Worm (Caenorhabditis elegans) whole organism, L4 larva: ENCODE data around the gene C15H11.1.
A peak's percentile ranks its signal among the peaks of the same experiment; 100 is the strongest.

Source experiments
- R02D3.7 ChIP-seq: fragments of 150-350 bp; sonication (generic microtip); optimal IDR thresholded peaks from 3 replicates; lab custom pipeline; 2014; ENCODE audit warnings: missing biosample characterization, missing genetic modification characterization
- T20F7.1 ChIP-seq: fragments of 200-800 bp; sonication (Bioruptor generic); optimal IDR thresholded peaks from 2 replicates; lab custom pipeline; 2018; ENCODE audit warnings: mild to moderate bottlenecking, missing genetic modification characterization, missing compliant biosample characterization
- T26A8.4 ChIP-seq: fragments of 200-800 bp; sonication (Bioruptor generic); IDR thresholded peaks from 2 replicates; pipeline ENCODE4 v1.3.6; 2022; ENCODE audit warnings: missing genetic modification characterization, missing compliant biosample characterization
- aly-2 ChIP-seq: sonication (generic microtip); optimal IDR thresholded peaks from 2 replicates; lab custom pipeline; 2018; ENCODE audit warnings: missing biosample characterization, missing genetic modification characterization
- ama-1 ChIP-seq: fragments of 150-350 bp; optimal IDR thresholded peaks from 2 replicates; lab custom pipeline; 2014; ENCODE audit warnings: inconsistent platforms, mixed read lengths
- arid-1 ChIP-seq: fragments of 200-800 bp; sonication (Bioruptor generic); conservative IDR thresholded peaks from 2 replicates; pipeline ENCODE4 v1.3.6; 2022; ENCODE audit warnings: missing genetic modification reagents, missing genetic modification characterization, missing compliant biosample characterization
- ceh-20 ChIP-seq: fragments of 200-800 bp; sonication (Bioruptor generic); IDR thresholded peaks from 2 replicates; pipeline ENCODE4 v1.3.6; 2022; ENCODE audit warnings: missing genetic modification reagents, missing genetic modification characterization, missing compliant biosample characterization
- ceh-32 ChIP-seq: sonication (generic microtip); optimal IDR thresholded peaks from 2 replicates; lab custom pipeline; 2016; ENCODE audit warnings: mild to moderate bottlenecking, missing genetic modification characterization, missing compliant biosample characterization; ENCODE audit not compliant: poor library complexity
- ceh-82 ChIP-seq: sonication (generic microtip); optimal IDR thresholded peaks from 2 replicates; lab custom pipeline; 2017; ENCODE audit warnings: missing biosample characterization, missing genetic modification characterization
- ces-1 ChIP-seq: fragments of 150-350 bp; sonication (generic microtip); optimal IDR thresholded peaks from 4 replicates; lab custom pipeline; 2014; ENCODE audit warnings: missing biosample characterization, missing genetic modification reagents, missing genetic modification characterization
- daf-16 ChIP-seq, 3 experiments: sonication (generic microtip); optimal IDR thresholded peaks; 2 replicates each; lab custom pipeline; 2016 to 2017; ENCODE audit warnings: missing genetic modification characterization in 3 of 3, missing genetic modification reagents in 3 of 3, mild to moderate bottlenecking in 2 of 3, missing compliant biosample characterization in 2 of 3, missing biosample characterization in 1 of 3, moderate library complexity in 1 of 3
- dmd-6 ChIP-seq: fragments of 200-800 bp; sonication (Bioruptor generic); IDR thresholded peaks from 2 replicates; pipeline ENCODE4 v1.3.6; 2022; ENCODE audit warnings: missing genetic modification reagents, missing genetic modification characterization, missing compliant biosample characterization
- dpl-1 ChIP-seq: fragments of 150-350 bp; optimal IDR thresholded peaks from 2 replicates; lab custom pipeline; 2014; ENCODE audit warnings: missing biosample characterization, missing genetic modification reagents, missing genetic modification characterization
- duxl-1 ChIP-seq: sonication (generic microtip); optimal IDR thresholded peaks from 2 replicates; lab custom pipeline; 2016; ENCODE audit warnings: mild to moderate bottlenecking, missing genetic modification characterization, moderate library complexity, missing compliant biosample characterization; ENCODE audit not compliant: poor library complexity
- dve-1 ChIP-seq: sonication (generic microtip); optimal IDR thresholded peaks from 2 replicates; lab custom pipeline; 2017; ENCODE audit warnings: antibody characterized with exemption, mild to moderate bottlenecking, missing genetic modification characterization, missing compliant biosample characterization; ENCODE audit not compliant: insufficient read depth
- egl-43 ChIP-seq: fragments of 200-800 bp; sonication (Bioruptor generic); IDR thresholded peaks from 2 replicates; pipeline ENCODE4 v1.3.6; 2022; ENCODE audit warnings: missing genetic modification reagents, missing genetic modification characterization, missing compliant biosample characterization
- hif-1 ChIP-seq, 2 experiments: sonication (generic microtip); optimal IDR thresholded peaks; 2 replicates each; lab custom pipeline; 2016 to 2017; ENCODE audit warnings: missing compliant biosample characterization in 2 of 2, missing genetic modification characterization in 2 of 2, missing genetic modification reagents in 2 of 2, missing genotype in 2 of 2, mild to moderate bottlenecking in 1 of 2
- hlh-11 ChIP-seq: fragments of 200-800 bp; sonication (Bioruptor generic); optimal IDR thresholded peaks from 2 replicates; lab custom pipeline; 2018; ENCODE audit warnings: mild to moderate bottlenecking, missing genetic modification characterization, missing compliant biosample characterization
- hlh-30 ChIP-seq: sonication (generic microtip); optimal IDR thresholded peaks from 2 replicates; lab custom pipeline; 2017; ENCODE audit warnings: antibody characterized with exemption, mild to moderate bottlenecking, missing genetic modification characterization, missing compliant biosample characterization; ENCODE audit not compliant: insufficient read depth
- hmg-1.1 ChIP-seq: fragments of 200-800 bp; sonication (Bioruptor generic); IDR thresholded peaks from 2 replicates; pipeline ENCODE4 v1.3.6; 2022; ENCODE audit warnings: missing genetic modification reagents, missing genetic modification characterization, missing compliant biosample characterization
- lin-1 ChIP-seq: fragments of 200-800 bp; sonication (Bioruptor generic); IDR thresholded peaks from 2 replicates; pipeline ENCODE4 v1.3.6; 2022; ENCODE audit warnings: missing genetic modification reagents, missing genetic modification characterization, missing compliant biosample characterization
- lin-15B ChIP-seq: fragments of 150-350 bp; sonication (generic microtip); optimal IDR thresholded peaks from 3 replicates; lab custom pipeline; 2014; ENCODE audit warnings: missing biosample characterization, missing genetic modification characterization
- lin-38 ChIP-seq: fragments of 200-800 bp; sonication (Bioruptor generic); IDR thresholded peaks from 2 replicates; pipeline ENCODE4 v1.3.6; 2022; ENCODE audit warnings: missing genetic modification reagents, missing genetic modification characterization, missing compliant biosample characterization
- lsy-2 ChIP-seq, 2 experiments: fragments of 150-350 bp in 1 of 2; sonication (generic microtip) in 1 of 2; optimal IDR thresholded peaks; 2 replicates each; lab custom pipeline; 2014 to 2017; ENCODE audit warnings: missing biosample characterization in 2 of 2, missing genetic modification characterization in 2 of 2
- mdl-1 ChIP-seq, 2 experiments: fragments of 150-350 bp in 1 of 2; sonication (generic microtip) in 1 of 2; optimal IDR thresholded peaks; 2 replicates each; lab custom pipeline; 2014 to 2017; ENCODE audit warnings: missing biosample characterization in 2 of 2, missing genetic modification characterization in 2 of 2
- mep-1 ChIP-seq: fragments of 150-350 bp; sonication (generic microtip); optimal IDR thresholded peaks from 3 replicates; lab custom pipeline; 2014; ENCODE audit warnings: missing biosample characterization, missing genetic modification characterization
- mes-2 ChIP-seq: sonication (generic microtip); optimal IDR thresholded peaks from 2 replicates; lab custom pipeline; 2016; ENCODE audit warnings: missing genotype, mild to moderate bottlenecking, missing genetic modification characterization, missing compliant biosample characterization; ENCODE audit not compliant: poor library complexity, severe bottlenecking
- mxl-3 ChIP-seq: fragments of 200-800 bp; sonication (Bioruptor generic); optimal IDR thresholded peaks from 2 replicates; lab custom pipeline; 2018; ENCODE audit warnings: mild to moderate bottlenecking, missing genetic modification characterization, missing compliant biosample characterization
- nhr-10 ChIP-seq: fragments of 150-350 bp; optimal IDR thresholded peaks from 2 replicates; lab custom pipeline; 2014; ENCODE audit warnings: missing biosample characterization, missing genetic modification characterization
- nhr-102 ChIP-seq: sonication (generic microtip); optimal IDR thresholded peaks from 2 replicates; lab custom pipeline; 2016; ENCODE audit warnings: mild to moderate bottlenecking, missing genetic modification characterization, moderate library complexity, missing compliant biosample characterization
- nhr-25 ChIP-seq: sonication (generic microtip); optimal IDR thresholded peaks from 2 replicates; lab custom pipeline; 2017; ENCODE audit warnings: missing genetic modification characterization, mild to moderate bottlenecking, missing compliant biosample characterization, antibody characterized with exemption, moderate library complexity, borderline replicate concordance; ENCODE audit not compliant: insufficient read depth
- nhr-28 ChIP-seq: fragments of 150-350 bp; optimal IDR thresholded peaks from 2 replicates; lab custom pipeline; 2014; ENCODE audit warnings: missing biosample characterization, missing genetic modification characterization
- nhr-42 ChIP-seq: fragments of 200-800 bp; sonication (Bioruptor generic); IDR thresholded peaks from 2 replicates; pipeline ENCODE4 v1.3.6; 2022; ENCODE audit warnings: missing genetic modification characterization, missing compliant biosample characterization
- nhr-48 ChIP-seq: sonication (generic microtip); optimal IDR thresholded peaks from 2 replicates; lab custom pipeline; 2016; ENCODE audit warnings: mild to moderate bottlenecking, missing genetic modification characterization, missing compliant biosample characterization
- nhr-6 ChIP-seq: fragments of 150-350 bp; optimal IDR thresholded peaks from 2 replicates; lab custom pipeline; 2014; ENCODE audit warnings: missing biosample characterization, missing genetic modification characterization
- nhr-77 ChIP-seq: fragments of 150-350 bp; optimal IDR thresholded peaks from 2 replicates; lab custom pipeline; 2014; ENCODE audit warnings: missing biosample characterization, missing genetic modification characterization
- php-3 ChIP-seq: fragments of 200-800 bp; sonication (Bioruptor generic); IDR thresholded peaks from 2 replicates; pipeline ENCODE4 v1.3.6; 2022; ENCODE audit warnings: missing genetic modification reagents, missing genetic modification characterization, missing compliant biosample characterization
- pqm-1 ChIP-seq: sonication (generic microtip); optimal IDR thresholded peaks from 2 replicates; lab custom pipeline; 2017; ENCODE audit warnings: missing biosample characterization, missing genetic modification characterization
- rbr-2 ChIP-seq: sonication (generic microtip); optimal IDR thresholded peaks from 2 replicates; lab custom pipeline; 2016; ENCODE audit warnings: missing genotype, missing genetic modification characterization, missing compliant biosample characterization
- saeg-2 ChIP-seq: fragments of 200-800 bp; sonication (Bioruptor generic); IDR thresholded peaks from 2 replicates; pipeline ENCODE4 v1.3.6; 2022; ENCODE audit warnings: missing genetic modification reagents, missing genetic modification characterization, missing compliant biosample characterization
- spr-1 ChIP-seq: sonication (generic microtip); optimal IDR thresholded peaks from 2 replicates; lab custom pipeline; 2016; ENCODE audit warnings: mild to moderate bottlenecking, missing genetic modification characterization, missing compliant biosample characterization
- spr-3 ChIP-seq: fragments of 200-800 bp; sonication (Bioruptor generic); optimal IDR thresholded peaks from 2 replicates; lab custom pipeline; 2018; ENCODE audit warnings: mild to moderate bottlenecking, missing genetic modification characterization, missing compliant biosample characterization
- tra-1 ChIP-seq: fragments of 200-800 bp; sonication (Bioruptor generic); IDR thresholded peaks from 2 replicates; pipeline ENCODE4 v1.3.6; 2022; ENCODE audit warnings: missing genetic modification reagents, missing genetic modification characterization, missing compliant biosample characterization
- zip-2 ChIP-seq: fragments of 150-350 bp; optimal IDR thresholded peaks from 2 replicates; lab custom pipeline; 2014; ENCODE audit warnings: missing biosample characterization, missing genetic modification characterization
- ztf-11 ChIP-seq: fragments of 150-350 bp; optimal IDR thresholded peaks from 2 replicates; lab custom pipeline; 2014; ENCODE audit warnings: missing biosample characterization, missing genetic modification characterization
- ztf-7 ChIP-seq: fragments of 150-350 bp; optimal IDR thresholded peaks from 2 replicates; lab custom pipeline; 2014; ENCODE audit warnings: missing biosample characterization, missing genetic modification characterization

C15H11.1 gene

ce11 chrV:14414964-14415564, 21.5 kb downstream of the C15H11.1 start, which contains the start of the genes nxf-1 and C15H11.11:
Gene nxf-1 (minus strand): TSS chrV:14415014.
Gene C15H11.11 (plus strand): TSS chrV:14415499.
- TF ChIP-seq nhr-77 (peak; percentile 76), ztf-11 (tag; lab: Kevin White, UChicago) (no peak), rbr-2 (peak; percentile 14), spr-3 (no peak), tra-1 (GFP tag; lab: Robert Waterston, UW) (0 out of 2 replicates have a peak, but pooled peaks have one; percentile 43), egl-43 (GFP tag; lab: Robert Waterston, UW) (no peak), ceh-32 (no peak), lin-15B (tag; lab: Kevin White, UChicago) (no peak), pqm-1 (tag; lab: Kevin White, UChicago) (peak; percentile 33), nhr-48 (tag; lab: Kevin White, UChicago) (peak; percentile 40), duxl-1 (tag; lab: Kevin White, UChicago) (peak; percentile 39), T20F7.1 (GFP tag; lab: Kevin White, UChicago) (peak; percentile 81), nhr-42 (GFP tag; lab: Robert Waterston, UW) (no peak), arid-1 (peak; percentile 58; the same call in 1 of the 2 replicates), mes-2 (tag; lab: Kevin White, UChicago) (peak; percentile 76), ceh-20 (0 out of 2 replicates have a peak, but pooled peaks have one; percentile 28), saeg-2 (GFP tag; lab: Robert Waterston, UW) (no peak), spr-1 (peak; percentile 35), dmd-6 (GFP tag; lab: Robert Waterston, UW) (peak; percentile 81), T26A8.4 (GFP tag; lab: Robert Waterston, UW) (peak; percentile 60), nhr-6 (peak; percentile 73), ama-1 (lab: Kevin White, UChicago) (peak; percentile 49), mdl-1 (tag; optimal IDR thresholded peaks at IDR 0.05; lab: Kevin White, UChicago) (peak in 1 of 2 experiments; percentile 71), nhr-28 (peak; percentile 50), php-3 (GFP tag; lab: Robert Waterston, UW) (peak; percentile 75; the same call in 1 of the 2 replicates), ceh-82 (tag; lab: Kevin White, UChicago) (no peak), hif-1 (tag; optimal IDR thresholded peaks at IDR 0.05; lab: Kevin White, UChicago) (peak in 1 of 2 experiments; percentile 49), nhr-25 (tag; lab: Kevin White, UChicago) (no peak), ztf-7 (peak; percentile 74), zip-2 (no peak), dve-1 (tag; lab: Kevin White, UChicago) (peak; percentile 80), nhr-10 (tag; lab: Kevin White, UChicago) (no peak), mep-1 (peak; percentile 78), nhr-102 (peak; percentile 72), lin-38 (GFP tag; lab: Robert Waterston, UW) (peak; percentile 72), hmg-1.1 (GFP tag; lab: Robert Waterston, UW) (peak; percentile 43; the same call in 1 of the 2 replicates), aly-2 (tag; lab: Kevin White, UChicago) (no peak), ces-1 (no peak), hlh-30 (tag; lab: Kevin White, UChicago) (peak; percentile 99), mxl-3 (GFP tag; lab: Kevin White, UChicago) (peak; percentile 14), R02D3.7 (no peak), dpl-1 (GFP tag; lab: Kevin White, UChicago) (peak; percentile 68), hlh-11 (peak; percentile 84), lsy-2 (tag; optimal IDR thresholded peaks at IDR 0.05; lab: Kevin White, UChicago) (peak in 1 of 2 experiments; percentile 82), daf-16 (GFP tag; optimal IDR thresholded peaks at IDR 0.05; lab: Kevin White, UChicago) (peak; percentile 39 to 74), daf-16 (tag; optimal IDR thresholded peaks at IDR 0.05; lab: Kevin White, UChicago) (peak; percentile 99), lin-1 (peak; percentile 62; the same call in 1 of the 2 replicates)
